Worm (Caenorhabditis elegans): ENCODE results near the gene T21C12.4.

The T21C12.4 gene

DNA sequence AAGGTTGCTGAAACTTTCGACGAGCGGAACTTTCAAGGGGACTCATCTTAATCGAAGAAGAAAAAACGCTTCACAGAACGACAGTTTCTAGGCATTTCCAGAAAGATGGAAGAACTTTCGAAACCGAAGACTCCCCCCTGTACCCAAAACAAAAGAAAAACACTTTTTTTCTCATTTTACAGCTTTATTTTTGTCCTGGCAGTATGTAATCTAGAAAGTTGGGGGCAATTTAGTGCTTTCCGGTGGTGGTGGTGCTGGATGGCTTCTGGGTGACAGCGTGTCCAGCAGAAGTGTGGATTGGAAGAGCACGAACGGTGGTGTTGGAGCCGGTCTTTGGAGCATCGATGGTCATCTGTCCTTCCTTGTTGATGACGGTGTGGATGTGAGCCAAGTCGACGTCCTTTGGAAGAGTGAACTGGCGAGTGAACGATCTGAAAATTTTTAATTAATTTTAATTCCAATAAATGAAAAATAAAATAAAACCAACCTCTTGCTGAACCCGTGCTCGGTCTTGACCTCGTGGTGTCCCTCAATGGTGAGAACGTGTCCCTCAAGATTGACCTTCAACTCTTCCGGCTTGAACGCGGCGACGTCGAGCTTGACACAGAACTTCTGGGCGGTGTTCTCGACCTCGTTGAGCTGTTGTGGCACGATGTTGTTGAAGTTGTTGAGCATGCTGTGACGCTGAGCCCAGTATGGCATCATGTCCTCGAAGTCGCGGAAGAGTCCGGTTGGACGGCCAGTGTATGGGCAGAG, 51.7 kb downstream of the T21C12.4 start:
- no peak for TF ChIP-seq nhr-77 (tag; optimal IDR thresholded peaks at IDR 0.05)
- no peak for TF ChIP-seq snpc-4 (tag; optimal IDR thresholded peaks at IDR 0.05)
- TF ChIP-seq ama-1 (optimal IDR thresholded peaks at IDR 0.05), result no peak
- no peak for TF ChIP-seq Y55F3AM.14 (GFP tag; optimal IDR thresholded peaks at IDR 0.05)
- no peak for TF ChIP-seq unc-39 (tag; optimal IDR thresholded peaks at IDR 0.05)
- TF ChIP-seq nhr-129 (tag; optimal IDR thresholded peaks at IDR 0.05), result no peak
- no peak for TF ChIP-seq sem-4 (tag; optimal IDR thresholded peaks at IDR 0.05)
- no peak for TF ChIP-seq ztf-4 (tag; optimal IDR thresholded peaks at IDR 0.05)

DNA sequence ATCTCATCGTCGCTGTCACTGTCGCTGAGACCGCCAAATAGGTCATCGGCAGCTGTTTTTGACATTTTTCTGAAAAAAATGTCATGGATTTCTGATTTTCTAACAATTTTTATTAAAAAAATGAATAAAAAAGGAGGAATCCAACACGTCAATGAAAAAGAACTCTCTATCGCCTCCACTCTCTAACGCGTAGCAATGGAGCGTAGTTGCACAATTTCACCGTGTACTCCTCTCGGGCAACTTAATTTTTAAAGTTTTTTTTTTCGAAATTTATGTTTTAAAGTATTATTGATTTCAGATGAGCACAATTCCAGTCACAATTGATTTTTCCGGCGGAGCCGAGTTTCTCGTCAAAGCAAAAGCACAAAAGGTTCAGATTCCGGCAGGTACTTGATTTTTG, 52.6 kb downstream of the T21C12.4 start, which contains the start of the genes taf-11.3 and urm-1:
Gene taf-11.3, minus strand, starts transcription at position 69 of the 400 bp plus-strand sequence.
Gene urm-1, plus strand, starts transcription at position 299 of the 400 bp plus-strand sequence.
- TF ChIP-seq ztf-4 (tag; optimal IDR thresholded peaks at IDR 0.05) (peak; percentile 62), F13H6.1 (tag; optimal IDR thresholded peaks at IDR 0.05) (peak; percentile 68), zag-1 (tag; optimal IDR thresholded peaks at IDR 0.05) (peak; percentile 3), ama-1 (optimal IDR thresholded peaks at IDR 0.05) (no peak), ZK546.5 (tag; optimal IDR thresholded peaks at IDR 0.05) (no peak), unc-62 (GFP tag; optimal IDR thresholded peaks at IDR 0.05) (no peak), nhr-77 (tag; optimal IDR thresholded peaks at IDR 0.05) (no peak), nhr-12 (tag; optimal IDR thresholded peaks at IDR 0.05) (no peak), lin-13 (GFP tag; optimal IDR thresholded peaks at IDR 0.05) (peak; percentile 86), ztf-11 (tag; optimal IDR thresholded peaks at IDR 0.05) (no peak), sma-3 (GFP tag; optimal IDR thresholded peaks at IDR 0.05) (peak; percentile 82), alr-1 (tag; optimal IDR thresholded peaks at IDR 0.05) (no peak), fos-1 (tag; optimal IDR thresholded peaks at IDR 0.05) (peak; percentile 61), mbf-1 (tag; optimal IDR thresholded peaks at IDR 0.05) (no peak), mdl-1 (tag; optimal IDR thresholded peaks at IDR 0.05) (no peak), nhr-21 (tag; optimal IDR thresholded peaks at IDR 0.05) (peak; percentile 75), lsy-2 (tag; optimal IDR thresholded peaks at IDR 0.05) (peak; percentile 54 to 90), elt-3 (tag; optimal IDR thresholded peaks at IDR 0.05) (no peak), nhr-25 (tag; optimal IDR thresholded peaks at IDR 0.05) (peak; percentile 71), egl-27 (tag; optimal IDR thresholded peaks at IDR 0.05) (no peak), ceh-16 (tag; optimal IDR thresholded peaks at IDR 0.05) (peak; percentile 36), aly-2 (tag; optimal IDR thresholded peaks at IDR 0.05) (no peak), snpc-4 (tag; optimal IDR thresholded peaks at IDR 0.05) (peak; percentile 78), elt-1 (tag; optimal IDR thresholded peaks at IDR 0.05) (no peak), lin-39 (tag; optimal IDR thresholded peaks at IDR 0.05) (no peak), C34F6.9 (tag; optimal IDR thresholded peaks at IDR 0.05) (peak; percentile 88), skn-1 (tag; optimal IDR thresholded peaks at IDR 0.05) (no peak), crh-2 (tag; optimal IDR thresholded peaks at IDR 0.05) (peak; percentile 92), dmd-4 (tag; optimal IDR thresholded peaks at IDR 0.05) (no peak), blmp-1 (tag; optimal IDR thresholded peaks at IDR 0.05; ENCODE audit: insufficient read depth) (no peak), peb-1 (tag; optimal IDR thresholded peaks at IDR 0.05) (no peak), mab-5 (tag; optimal IDR thresholded peaks at IDR 0.05) (peak; percentile 65), R02D3.7 (tag; optimal IDR thresholded peaks at IDR 0.05) (no peak), nhr-6 (tag; optimal IDR thresholded peaks at IDR 0.05) (peak; percentile 57), sem-4 (tag; optimal IDR thresholded peaks at IDR 0.05) (peak; percentile 89), nhr-11 (tag; optimal IDR thresholded peaks at IDR 0.05) (no peak), unc-39 (tag; optimal IDR thresholded peaks at IDR 0.05) (no peak), lin-11 (tag; optimal IDR thresholded peaks at IDR 0.05) (peak; percentile 67), Y55F3AM.14 (GFP tag; optimal IDR thresholded peaks at IDR 0.05) (no peak), sma-9 (GFP tag; optimal IDR thresholded peaks at IDR 0.05) (peak; percentile 79), sma-9 (tag; optimal IDR thresholded peaks at IDR 0.05) (no peak), ceh-82 (tag; optimal IDR thresholded peaks at IDR 0.05) (no peak), ztf-1 (GFP tag; conservative IDR thresholded peaks at IDR 0.05) (no peak), nhr-10 (tag; optimal IDR thresholded peaks at IDR 0.05) (no peak), unc-55 (GFP tag; optimal IDR thresholded peaks at IDR 0.05) (peak; percentile 88), nhr-237 (tag; optimal IDR thresholded peaks at IDR 0.05) (no peak), nhr-23 (tag; optimal IDR thresholded peaks at IDR 0.05) (no peak), nhr-129 (tag; optimal IDR thresholded peaks at IDR 0.05) (peak; percentile 66), gmeb-1 (tag; optimal IDR thresholded peaks at IDR 0.05) (peak; percentile 77)
